Fruit fly (Drosophila melanogaster): ENCODE results near the gene Boh2.

Boh2 gene

DNA sequence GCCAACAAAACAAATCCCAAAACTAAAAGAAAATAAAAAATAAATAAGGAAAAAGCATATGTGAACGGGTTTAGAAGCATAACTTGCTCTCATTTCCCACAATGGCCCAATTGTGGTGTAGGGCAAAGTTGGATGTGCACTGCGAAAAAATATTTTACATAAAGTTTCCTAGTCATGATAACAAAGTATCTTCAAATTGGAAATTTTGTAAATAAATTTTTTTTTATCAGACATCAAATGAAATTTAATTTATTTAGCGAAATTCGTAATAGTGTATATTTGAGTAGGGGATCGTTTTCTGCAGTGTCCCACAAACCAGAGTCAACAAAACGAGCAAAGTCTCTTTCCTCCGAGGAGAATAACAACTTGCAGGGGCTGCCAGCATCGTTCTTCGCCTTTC, 5.3 kb downstream of the Boh2 start (continued):
- TF ChIP-seq CG14710 (tag; optimal IDR thresholded peaks at IDR 0.05) (peak; percentile 13), vnd (GFP tag; IDR thresholded peaks at IDR 0.05; ENCODE audit: partially characterized antibody) (no peak), Mad (GFP tag; optimal IDR thresholded peaks at IDR 0.05) (no peak), Tbp (GFP tag; optimal IDR thresholded peaks at IDR 0.05) (no peak), CG10321 (GFP tag; IDR thresholded peaks at IDR 0.05) (no peak), gfzf (GFP tag; optimal IDR thresholded peaks at IDR 0.05) (no peak), Ets97D (GFP tag; optimal IDR thresholded peaks at IDR 0.05) (no peak), tna (GFP tag; IDR thresholded peaks at IDR 0.05; ENCODE audit: partially characterized antibody) (no peak), CkIIα-i1 (GFP tag; IDR thresholded peaks at IDR 0.05) (no peak), CG3726 (GFP tag; IDR thresholded peaks at IDR 0.05) (no peak), Deaf1 (tag; optimal IDR thresholded peaks at IDR 0.05) (no peak), ab (GFP tag; optimal IDR thresholded peaks at IDR 0.05) (no peak), CG13424 (tag; optimal IDR thresholded peaks at IDR 0.05) (no peak), CG4424 (GFP tag; optimal IDR thresholded peaks at IDR 0.05) (no peak), Hand (GFP tag; optimal IDR thresholded peaks at IDR 0.05) (no peak), Hr51 (GFP tag; optimal IDR thresholded peaks at IDR 0.05) (peak in 1 of 2 experiments; percentile 27), Drgx (GFP tag; IDR thresholded peaks at IDR 0.05) (peak; percentile 76), Xbp1 (GFP tag; optimal IDR thresholded peaks at IDR 0.05) (peak; percentile 23), Ets65A (GFP tag) (peak; percentile 51), CG12659 (GFP tag; optimal IDR thresholded peaks at IDR 0.05) (no peak), Rfx (GFP tag; IDR thresholded peaks at IDR 0.05) (no peak), pzg (GFP tag; optimal IDR thresholded peaks at IDR 0.05) (no peak), tap (tag; optimal IDR thresholded peaks at IDR 0.05) (no peak), dm (GFP tag; optimal IDR thresholded peaks at IDR 0.05) (no peak), pan (optimal IDR thresholded peaks at IDR 0.05) (no peak), pan (GFP tag; optimal IDR thresholded peaks at IDR 0.05 in 1 of 2, IDR thresholded peaks at IDR 0.05 in 1 of 2) (no peak), maf-S (GFP tag; optimal IDR thresholded peaks at IDR 0.05) (no peak), chinmo (GFP tag; IDR thresholded peaks at IDR 0.05; ENCODE audit: partially characterized antibody) (no peak), HmgD (GFP tag; optimal IDR thresholded peaks at IDR 0.05) (no peak), CG10565 (GFP tag; optimal IDR thresholded peaks at IDR 0.05) (no peak), nmo (GFP tag; optimal IDR thresholded peaks at IDR 0.05) (no peak), Dek (tag; optimal IDR thresholded peaks at IDR 0.05) (no peak), Elba2 (GFP tag; optimal IDR thresholded peaks at IDR 0.05) (no peak), C15 (GFP tag; IDR thresholded peaks at IDR 0.05) (no peak)

DNA sequence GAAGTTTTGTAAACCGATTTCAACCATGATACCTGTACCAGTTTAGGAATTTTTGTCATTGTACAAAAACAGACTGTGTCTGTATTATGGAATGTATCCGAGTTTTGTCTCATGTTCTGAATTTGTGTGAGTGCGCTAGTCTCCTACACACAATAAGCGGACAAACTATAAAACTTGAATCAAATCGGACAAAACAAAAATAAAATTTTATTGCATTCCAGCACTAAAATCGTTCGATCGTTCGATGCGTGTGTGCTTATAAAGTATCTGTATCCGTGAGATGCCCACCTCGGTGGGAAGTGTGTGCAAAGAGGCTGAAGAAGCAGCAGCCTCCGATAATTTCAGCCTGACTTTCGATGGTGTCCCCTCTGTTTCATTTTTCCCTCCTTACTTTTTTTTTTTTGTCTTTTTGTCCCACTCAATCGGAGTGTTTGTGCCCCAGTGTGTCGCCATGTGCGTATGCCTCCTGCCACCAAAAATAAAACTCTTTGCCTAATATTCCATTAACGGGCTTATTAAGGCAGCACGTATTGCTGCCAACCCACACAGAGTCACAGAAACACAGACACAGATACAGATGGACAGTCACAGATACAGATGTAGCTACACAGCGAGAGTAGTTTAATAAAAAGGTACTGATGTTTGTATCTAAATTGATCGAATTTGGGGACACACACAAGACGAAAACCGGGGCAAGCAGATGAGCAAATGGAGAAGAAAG, 9.7 kb downstream of the Boh2 start:
- TF ChIP-seq sr (GFP tag; IDR thresholded peaks at IDR 0.05) (peak; percentile 39; the same call in 1 of the 3 replicates), sd (tag; optimal IDR thresholded peaks at IDR 0.05) (peak; percentile 94), chinmo (GFP tag; IDR thresholded peaks at IDR 0.05; ENCODE audit: partially characterized antibody) (0 out of 4 replicates have a peak, but pooled peaks have one; percentile 27), z (GFP tag; IDR thresholded peaks at IDR 0.05) (peak; percentile 57; the same call in 1 of the 3 replicates), pros (GFP tag; optimal IDR thresholded peaks at IDR 0.05) (peak; percentile 14), CG10366 (GFP tag; IDR thresholded peaks at IDR 0.05) (no peak), Rfx (GFP tag; IDR thresholded peaks at IDR 0.05) (0 out of 2 replicates have a peak, but pooled peaks have one; percentile 26), zf30C (GFP tag; optimal IDR thresholded peaks at IDR 0.05) (peak; percentile 16), CG12391 (tag; optimal IDR thresholded peaks at IDR 0.05) (no peak), CG14710 (tag; optimal IDR thresholded peaks at IDR 0.05) (no peak), hkb (optimal IDR thresholded peaks at IDR 0.05) (no peak), hkb (GFP tag; IDR thresholded peaks at IDR 0.05) (no peak), abd-A (tag; optimal IDR thresholded peaks at IDR 0.05) (peak; percentile 38), slbo (GFP tag; IDR thresholded peaks at IDR 0.05) (0 out of 2 replicates have a peak, but pooled peaks have one; percentile 3), CrebB (tag; optimal IDR thresholded peaks at IDR 0.05) (no peak), cg (GFP tag; optimal IDR thresholded peaks at IDR 0.05) (peak; percentile 74), Vsx1 (GFP tag; optimal IDR thresholded peaks at IDR 0.05) (peak; percentile 26), CG18619 (GFP tag; optimal IDR thresholded peaks at IDR 0.05) (no peak), kni (GFP tag; optimal IDR thresholded peaks at IDR 0.05) (peak; percentile 70), Ssrp (tag; optimal IDR thresholded peaks at IDR 0.05) (no peak)

Data from whole organism, embryonic.